Worm (Caenorhabditis elegans): ENCODE results near the gene T07G12.5.
A peak's percentile ranks its signal among the peaks of the same experiment; 100 is the strongest.

The T07G12.5 gene

ce11 chrIV:10502345-10502744, 42.6 kb downstream of the T07G12.5 start (continued):
- TF ChIP-seq madf-3 (GFP tag; IDR thresholded peaks at IDR 0.05): no peak

- no peak for TF ChIP-seq ztf-22 (GFP tag; optimal IDR thresholded peaks at IDR 0.05)
- no peak for TF ChIP-seq pha-4 (tag; optimal IDR thresholded peaks at IDR 0.05)
- TF ChIP-seq F52B5.7 (tag; optimal IDR thresholded peaks at IDR 0.05): no peak
- TF ChIP-seq F37B4.10 (GFP tag; IDR thresholded peaks at IDR 0.05): no peak
- TF ChIP-seq T07F8.4 (tag; optimal IDR thresholded peaks at IDR 0.05): no peak
- TF ChIP-seq lin-26 (GFP tag; IDR thresholded peaks at IDR 0.05): no peak
- TF ChIP-seq sdz-38 (tag; optimal IDR thresholded peaks at IDR 0.05): no peak
- no peak for TF ChIP-seq unc-62 (GFP tag; optimal IDR thresholded peaks at IDR 0.05)
- TF ChIP-seq rec-8 (tag; optimal IDR thresholded peaks at IDR 0.05): no peak
- no peak for TF ChIP-seq snpc-1.1 (tag; optimal IDR thresholded peaks at IDR 0.05; ENCODE audit: insufficient read depth)
- TF ChIP-seq F23B12.7 (tag; optimal IDR thresholded peaks at IDR 0.05; ENCODE audit: insufficient read depth): no peak
Observed at ce11 chrIV:10501550-10502240, 43.2 kb downstream of the T07G12.5 start, which contains the start of gene tax-6. Gene tax-6, minus strand, starts transcription at chrIV:10501600.

ce11 chrIV:10500481-10500880, 44.5 kb downstream of the T07G12.5 start:
- TF ChIP-seq hmg-1.2 (GFP tag; IDR thresholded peaks at IDR 0.05) (no peak), athp-1 (tag; optimal IDR thresholded peaks at IDR 0.05) (no peak), ceh-58 (GFP tag; IDR thresholded peaks at IDR 0.05) (no peak), gei-17 (GFP tag; optimal IDR thresholded peaks at IDR 0.05) (no peak), efl-1 (GFP tag; optimal IDR thresholded peaks at IDR 0.05) (no peak), attf-6 (GFP tag; IDR thresholded peaks at IDR 0.05) (no peak), D2030.7 (GFP tag; IDR thresholded peaks at IDR 0.05) (no peak), snpc-3.4 (tag; optimal IDR thresholded peaks at IDR 0.05) (no peak), F57C9.4 (tag; optimal IDR thresholded peaks at IDR 0.05) (no peak), hmg-20 (GFP tag; IDR thresholded peaks at IDR 0.05) (no peak), madf-8 (GFP tag; conservative IDR thresholded peaks at IDR 0.05) (no peak), rcor-1 (GFP tag; IDR thresholded peaks at IDR 0.05) (no peak), nhr-27 (tag; optimal IDR thresholded peaks at IDR 0.05) (no peak), B0035.1 (tag; optimal IDR thresholded peaks at IDR 0.05) (no peak), ceh-27 (GFP tag; optimal IDR thresholded peaks at IDR 0.05) (no peak), repo-1 (tag; optimal IDR thresholded peaks at IDR 0.05) (no peak), F57A8.1 (GFP tag; optimal IDR thresholded peaks at IDR 0.05) (no peak)

- TF ChIP-seq F10E7.11 (tag; optimal IDR thresholded peaks at IDR 0.05): no peak
- TF ChIP-seq B0336.3 (GFP tag; IDR thresholded peaks at IDR 0.05): 0 out of 2 replicates have a peak, but pooled peaks have one; percentile 10
- TF ChIP-seq xnd-1 (tag; optimal IDR thresholded peaks at IDR 0.05): no peak
- TF ChIP-seq rcor-1 (GFP tag; IDR thresholded peaks at IDR 0.05): peak; percentile 19; the same call in 1 of the 2 replicates
- TF ChIP-seq repo-1 (tag; optimal IDR thresholded peaks at IDR 0.05): no peak
- no peak for TF ChIP-seq cebp-1 (GFP tag; IDR thresholded peaks at IDR 0.05)
- peak; percentile 43 for TF ChIP-seq cebp-1 (tag; optimal IDR thresholded peaks at IDR 0.05)
- TF ChIP-seq attf-5 (GFP tag; optimal IDR thresholded peaks at IDR 0.05): peak; percentile 41
- TF ChIP-seq hmg-1.2 (GFP tag; IDR thresholded peaks at IDR 0.05): peak; percentile 18; the same call in 1 of the 2 replicates
- TF ChIP-seq madf-10 (tag; optimal IDR thresholded peaks at IDR 0.05): peak; percentile 29
- TF ChIP-seq mcd-1 (GFP tag; IDR thresholded peaks at IDR 0.05): peak; percentile 28
- peak; percentile 75 for TF ChIP-seq K12H6.12 (tag; optimal IDR thresholded peaks at IDR 0.05)
- peak; percentile 27 for TF ChIP-seq ceh-27 (GFP tag; optimal IDR thresholded peaks at IDR 0.05)
- peak; percentile 44 for TF ChIP-seq lin-40 (tag; optimal IDR thresholded peaks at IDR 0.05)
- no peak for TF ChIP-seq ztf-25 (GFP tag; IDR thresholded peaks at IDR 0.05)
- peak in 1 of 3 experiments; percentile 11 for TF ChIP-seq lin-35 (GFP tag; optimal IDR thresholded peaks at IDR 0.05)
- TF ChIP-seq snpc-4 (GFP tag; optimal IDR thresholded peaks at IDR 0.05): peak; percentile 11
- peak in 1 of 4 experiments; percentile 13 for TF ChIP-seq snpc-4 (tag; optimal IDR thresholded peaks at IDR 0.05)
- peak; percentile 85 for TF ChIP-seq zfh-2 (GFP tag; conservative IDR thresholded peaks at IDR 0.05)
Observed at ce11 chrIV:10499948-10500356, 45.0 kb downstream of the T07G12.5 start.
